Worm (Caenorhabditis elegans): ENCODE data around the gene srh-10.

srh-10 gene

DNA sequence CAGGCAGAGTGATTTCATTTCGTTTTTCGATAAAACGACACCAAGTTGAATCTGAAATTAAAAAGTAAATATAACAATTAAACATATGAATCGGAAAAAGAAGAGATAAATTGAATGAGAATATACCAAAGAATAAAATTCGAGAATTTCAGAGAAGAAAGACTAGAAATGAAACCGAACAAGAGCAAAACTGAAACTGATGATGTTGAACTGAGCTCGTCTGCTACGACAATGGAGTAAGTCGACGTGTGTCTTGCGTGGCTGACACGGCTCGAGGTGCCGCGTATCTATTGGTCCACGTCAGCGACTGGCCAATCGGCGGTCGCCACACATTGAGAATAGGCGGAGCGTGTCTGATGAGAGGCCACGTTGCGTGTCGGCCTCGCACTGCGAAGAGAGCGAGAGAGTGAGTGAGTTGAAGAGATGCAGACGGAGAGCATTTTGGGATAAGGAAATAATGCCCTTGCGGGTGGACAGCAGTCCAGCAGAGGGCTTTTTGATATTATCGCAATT is 33.6 kb upstream of the srh-10 start, which contains the start of gene crt-1 (continued):
- peak; percentile 91 for TF ChIP-seq dox-1 (GFP tag; IDR thresholded peaks at IDR 0.05)
- TF ChIP-seq nhr-90 (tag; optimal IDR thresholded peaks at IDR 0.05): peak; percentile 44
- peak; percentile 50 for TF ChIP-seq ztf-3 (GFP tag; optimal IDR thresholded peaks at IDR 0.05)
- no peak for TF ChIP-seq nhr-120 (GFP tag; IDR thresholded peaks at IDR 0.05)
- TF ChIP-seq nfya-2 (GFP tag; IDR thresholded peaks at IDR 0.05): peak; percentile 99
- TF ChIP-seq hsf-1 (GFP tag; IDR thresholded peaks at IDR 0.05): 0 out of 2 replicates have a peak, but pooled peaks have one; percentile 51
- peak; percentile 99 for TF ChIP-seq zfh-2 (GFP tag; conservative IDR thresholded peaks at IDR 0.05)
- TF ChIP-seq ama-1 (optimal IDR thresholded peaks at IDR 0.05): no peak
- no peak for TF ChIP-seq ama-1 (GFP tag; optimal IDR thresholded peaks at IDR 0.05)
- no peak; the same call in 1 of the 2 replicates for TF ChIP-seq ceh-100 (GFP tag; IDR thresholded peaks at IDR 0.05)
- no peak for TF ChIP-seq nhr-179 (tag; optimal IDR thresholded peaks at IDR 0.05)
- TF ChIP-seq sea-2 (GFP tag; IDR thresholded peaks at IDR 0.05): no peak
- peak; percentile 89 for TF ChIP-seq ceh-27 (GFP tag; optimal IDR thresholded peaks at IDR 0.05)
- peak; percentile 77 for TF ChIP-seq Y53G8AR.9 (GFP tag; conservative IDR thresholded peaks at IDR 0.05)
- peak; percentile 81 for TF ChIP-seq ztf-26 (tag; optimal IDR thresholded peaks at IDR 0.05)
- TF ChIP-seq Y95B8A.8 (GFP tag; IDR thresholded peaks at IDR 0.05): no peak
- no peak for TF ChIP-seq F23B12.7 (tag; optimal IDR thresholded peaks at IDR 0.05; ENCODE audit: insufficient read depth)
- no peak for TF ChIP-seq rpc-1 (optimal IDR thresholded peaks at IDR 0.05)
- TF ChIP-seq rpc-1 (tag; optimal IDR thresholded peaks at IDR 0.05): no peak
- TF ChIP-seq ceh-91 (GFP tag; IDR thresholded peaks at IDR 0.05): no peak
- TF ChIP-seq ztf-25 (GFP tag; IDR thresholded peaks at IDR 0.05): no peak
- TF ChIP-seq lir-1 (GFP tag; conservative IDR thresholded peaks at IDR 0.05): 0 out of 2 replicates have a peak, but pooled peaks have one; percentile 26
- no peak for TF ChIP-seq bed-2 (GFP tag; IDR thresholded peaks at IDR 0.05)
- peak; percentile 59; the same call in 1 of the 2 replicates for TF ChIP-seq Y79H2A.3 (GFP tag; conservative IDR thresholded peaks at IDR 0.05)
- no peak for TF ChIP-seq F39B2.1 (GFP tag; IDR thresholded peaks at IDR 0.05)
- 0 out of 2 replicates have a peak, but pooled peaks have one; percentile 56 for TF ChIP-seq F37B4.10 (GFP tag; IDR thresholded peaks at IDR 0.05)
- peak; percentile 62 for TF ChIP-seq F22D6.2 (tag; optimal IDR thresholded peaks at IDR 0.05)
- TF ChIP-seq T07F8.4 (tag; optimal IDR thresholded peaks at IDR 0.05): no peak
- no peak for TF ChIP-seq snpc-3.4 (tag; optimal IDR thresholded peaks at IDR 0.05)
- TF ChIP-seq F52B5.7 (tag; optimal IDR thresholded peaks at IDR 0.05): peak; percentile 58
- TF ChIP-seq ztf-18 (tag; optimal IDR thresholded peaks at IDR 0.05): peak; percentile 79
- TF ChIP-seq F33H1.4 (GFP tag; IDR thresholded peaks at IDR 0.05): no peak
- 0 out of 2 replicates have a peak, but pooled peaks have one; percentile 64 for TF ChIP-seq Y56A3A.18 (GFP tag; IDR thresholded peaks at IDR 0.05)
- TF ChIP-seq snpc-4 (GFP tag; optimal IDR thresholded peaks at IDR 0.05): no peak
- TF ChIP-seq snpc-4 (tag; optimal IDR thresholded peaks at IDR 0.05): peak; percentile 29 to 77 (median 56)
- TF ChIP-seq akir-1 (GFP tag; optimal IDR thresholded peaks at IDR 0.05): no peak
- TF ChIP-seq ztf-28 (GFP tag; IDR thresholded peaks at IDR 0.05): no peak
- no peak for TF ChIP-seq hlh-12 (tag; optimal IDR thresholded peaks at IDR 0.05)
- peak; percentile 90 for TF ChIP-seq B0336.3 (GFP tag; IDR thresholded peaks at IDR 0.05)
- TF ChIP-seq sptf-2 (GFP tag; optimal IDR thresholded peaks at IDR 0.05): no peak
- TF ChIP-seq dpff-1 (tag; optimal IDR thresholded peaks at IDR 0.05): no peak
- TF ChIP-seq hlh-26 (GFP tag; conservative IDR thresholded peaks at IDR 0.05): no peak
- no peak for TF ChIP-seq xnd-1 (tag; optimal IDR thresholded peaks at IDR 0.05)
- no peak for TF ChIP-seq him-1 (tag; optimal IDR thresholded peaks at IDR 0.05)
- no peak for TF ChIP-seq F49E8.2 (tag; optimal IDR thresholded peaks at IDR 0.05; ENCODE audit: insufficient read depth)
- TF ChIP-seq cebp-2 (GFP tag; IDR thresholded peaks at IDR 0.05): no peak
- no peak for TF ChIP-seq F57A8.1 (GFP tag; optimal IDR thresholded peaks at IDR 0.05)
- TF ChIP-seq nhr-27 (tag; optimal IDR thresholded peaks at IDR 0.05): no peak
- TF ChIP-seq ccch-3 (GFP tag; optimal IDR thresholded peaks at IDR 0.05): no peak
- TF ChIP-seq chd-7 (tag; optimal IDR thresholded peaks at IDR 0.05): peak; percentile 88
